Worm (Caenorhabditis elegans) whole organism, mixed stage, embryonic: ENCODE results near the gene C49C3.21.

Experiments
- M03D4.4 ChIP-seq: sonication (generic microtip); optimal IDR thresholded peaks from 2 replicates; lab custom pipeline; 2017; ENCODE audit warnings: mild to moderate bottlenecking, missing genetic modification characterization, missing compliant biosample characterization
- bed-3 ChIP-seq: fragments of 200-800 bp; sonication (Bioruptor generic); optimal IDR thresholded peaks from 3 replicates; lab custom pipeline; 2018; ENCODE audit warnings: mild to moderate bottlenecking, missing genetic modification characterization, moderate library complexity, missing compliant biosample characterization
- blmp-1 ChIP-seq: fragments of 150-350 bp; optimal IDR thresholded peaks from 2 replicates; lab custom pipeline; 2014; ENCODE audit warnings: missing biosample characterization, missing genetic modification characterization
- ceh-39 ChIP-seq: fragments of 150-350 bp; optimal IDR thresholded peaks from 2 replicates; lab custom pipeline; 2014; ENCODE audit warnings: missing biosample characterization, missing genetic modification characterization
- ceh-43 ChIP-seq: fragments of 200-800 bp; sonication (Bioruptor generic); optimal IDR thresholded peaks from 2 replicates; lab custom pipeline; 2018; ENCODE audit warnings: mild to moderate bottlenecking, missing genetic modification characterization, moderate library complexity, missing compliant biosample characterization
- ceh-83 ChIP-seq: fragments of 200-800 bp; sonication (Bioruptor generic); optimal IDR thresholded peaks from 2 replicates; lab custom pipeline; 2018; ENCODE audit warnings: mild to moderate bottlenecking, missing genetic modification characterization, missing compliant biosample characterization
- ces-1 ChIP-seq: fragments of 150-350 bp; optimal IDR thresholded peaks from 2 replicates; lab custom pipeline; 2014; ENCODE audit warnings: missing biosample characterization, missing genetic modification reagents, missing genetic modification characterization
- cnd-1 ChIP-seq: fragments of 200-800 bp; sonication (Bioruptor generic); optimal IDR thresholded peaks from 2 replicates; lab custom pipeline; 2018; ENCODE audit warnings: mild to moderate bottlenecking, missing genetic modification characterization, missing compliant biosample characterization
- drap-1 ChIP-seq: fragments of 200-800 bp; sonication (Bioruptor generic); optimal IDR thresholded peaks from 3 replicates; lab custom pipeline; 2018; ENCODE audit warnings: mild to moderate bottlenecking, missing genetic modification characterization, missing compliant biosample characterization
- elt-1 ChIP-seq: sonication (generic microtip); optimal IDR thresholded peaks from 2 replicates; lab custom pipeline; 2017; ENCODE audit warnings: missing genetic modification characterization, mild to moderate bottlenecking, missing compliant biosample characterization, antibody characterized with exemption, moderate library complexity, borderline replicate concordance; ENCODE audit not compliant: insufficient read depth
- elt-3 ChIP-seq: fragments of 150-350 bp; optimal IDR thresholded peaks from 2 replicates; lab custom pipeline; 2014; ENCODE audit warnings: missing biosample characterization, missing genetic modification characterization
- flh-1 ChIP-seq: fragments of 200-800 bp; sonication (Bioruptor generic); optimal IDR thresholded peaks from 2 replicates; lab custom pipeline; 2018; ENCODE audit warnings: mild to moderate bottlenecking, missing genetic modification characterization, moderate library complexity, missing compliant biosample characterization
- ham-2 ChIP-seq: fragments of 200-800 bp; sonication (Bioruptor generic); optimal IDR thresholded peaks from 2 replicates; lab custom pipeline; 2018; ENCODE audit warnings: mild to moderate bottlenecking, missing genetic modification characterization, missing compliant biosample characterization
- hlh-1 ChIP-seq: fragments of 150-350 bp; optimal IDR thresholded peaks from 2 replicates; lab custom pipeline; 2014; ENCODE audit warnings: missing biosample characterization, missing genetic modification reagents, missing genetic modification characterization
- lin-13 ChIP-seq: fragments of 150-350 bp; optimal IDR thresholded peaks from 2 replicates; lab custom pipeline; 2014; ENCODE audit warnings: missing biosample characterization, missing genetic modification characterization
- lin-32 ChIP-seq: fragments of 200-800 bp; sonication (Bioruptor generic); optimal IDR thresholded peaks from 2 replicates; lab custom pipeline; 2018; ENCODE audit warnings: mild to moderate bottlenecking, missing genetic modification characterization, missing compliant biosample characterization
- lsy-2 ChIP-seq: fragments of 150-350 bp; optimal IDR thresholded peaks from 2 replicates; lab custom pipeline; 2014; ENCODE audit warnings: missing biosample characterization, missing genetic modification characterization
- mab-5 ChIP-seq: fragments of 150-350 bp; optimal IDR thresholded peaks from 2 replicates; lab custom pipeline; 2014; ENCODE audit warnings: missing biosample characterization, missing genetic modification characterization
- mep-1 ChIP-seq: fragments of 150-350 bp; optimal IDR thresholded peaks from 2 replicates; lab custom pipeline; 2017; ENCODE audit warnings: missing biosample characterization, missing genetic modification reagents, missing genetic modification characterization, inconsistent platforms
- mls-2 ChIP-seq: sonication (generic microtip); optimal IDR thresholded peaks from 2 replicates; lab custom pipeline; 2016; ENCODE audit warnings: mild to moderate bottlenecking, missing genetic modification characterization, moderate library complexity, missing compliant biosample characterization
- nhr-12 ChIP-seq: fragments of 150-350 bp; optimal IDR thresholded peaks from 2 replicates; lab custom pipeline; 2014; ENCODE audit warnings: missing biosample characterization, missing genetic modification characterization
- nhr-2 ChIP-seq: fragments of 150-350 bp; optimal IDR thresholded peaks from 2 replicates; lab custom pipeline; 2014; ENCODE audit warnings: missing biosample characterization, missing genetic modification characterization
- nhr-237 ChIP-seq: fragments of 150-350 bp; optimal IDR thresholded peaks from 2 replicates; lab custom pipeline; 2014; ENCODE audit warnings: missing biosample characterization, missing genetic modification characterization
- nhr-28 ChIP-seq: fragments of 150-350 bp; optimal IDR thresholded peaks from 2 replicates; lab custom pipeline; 2014; ENCODE audit warnings: missing biosample characterization, missing genetic modification characterization
- nhr-76 ChIP-seq: sonication (generic microtip); optimal IDR thresholded peaks from 2 replicates; lab custom pipeline; 2017; ENCODE audit warnings: missing biosample characterization, missing genetic modification characterization
- pha-4 ChIP-seq: fragments of 150-350 bp; optimal IDR thresholded peaks from 2 replicates; lab custom pipeline; 2018; ENCODE audit warnings: missing biosample characterization, missing genetic modification reagents, missing genetic modification characterization
- sem-2 ChIP-seq: fragments of 200-800 bp; sonication (Bioruptor generic); optimal IDR thresholded peaks from 2 replicates; lab custom pipeline; 2018; ENCODE audit warnings: mild to moderate bottlenecking, missing genetic modification characterization, missing compliant biosample characterization
- snpc-4 ChIP-seq: fragments of 150-350 bp; optimal IDR thresholded peaks from 2 replicates; lab custom pipeline; 2014; ENCODE audit warnings: missing biosample characterization, missing genetic modification characterization
- sptf-1 ChIP-seq: sonication (generic microtip); optimal IDR thresholded peaks from 2 replicates; lab custom pipeline; 2017; ENCODE audit warnings: mild to moderate bottlenecking, missing genetic modification characterization, moderate library complexity, missing compliant biosample characterization
- tbx-8 ChIP-seq: fragments of 200-800 bp; sonication (Bioruptor generic); optimal IDR thresholded peaks from 2 replicates; lab custom pipeline; 2018; ENCODE audit warnings: mild to moderate bottlenecking, missing genetic modification characterization, moderate library complexity, missing compliant biosample characterization
- unc-120 ChIP-seq: sonication (generic microtip); optimal IDR thresholded peaks from 2 replicates; lab custom pipeline; 2017; ENCODE audit warnings: missing genetic modification characterization, missing compliant biosample characterization; ENCODE audit not compliant: poor library complexity, severe bottlenecking
- unc-39 ChIP-seq: fragments of 150-350 bp; optimal IDR thresholded peaks from 2 replicates; lab custom pipeline; 2014; ENCODE audit warnings: missing biosample characterization, missing genetic modification characterization
- unc-62 ChIP-seq: fragments of 150-350 bp; optimal IDR thresholded peaks from 2 replicates; lab custom pipeline; 2014; ENCODE audit warnings: missing biosample characterization, missing genetic modification reagents, missing genetic modification characterization
- zip-8 ChIP-seq: fragments of 150-350 bp; optimal IDR thresholded peaks from 2 replicates; lab custom pipeline; 2014; ENCODE audit warnings: missing biosample characterization, missing genetic modification characterization
- ztf-11 ChIP-seq: fragments of 150-350 bp; optimal IDR thresholded peaks from 2 replicates; lab custom pipeline; 2014; ENCODE audit warnings: missing biosample characterization, missing genetic modification characterization

Gene C49C3.21

DNA sequence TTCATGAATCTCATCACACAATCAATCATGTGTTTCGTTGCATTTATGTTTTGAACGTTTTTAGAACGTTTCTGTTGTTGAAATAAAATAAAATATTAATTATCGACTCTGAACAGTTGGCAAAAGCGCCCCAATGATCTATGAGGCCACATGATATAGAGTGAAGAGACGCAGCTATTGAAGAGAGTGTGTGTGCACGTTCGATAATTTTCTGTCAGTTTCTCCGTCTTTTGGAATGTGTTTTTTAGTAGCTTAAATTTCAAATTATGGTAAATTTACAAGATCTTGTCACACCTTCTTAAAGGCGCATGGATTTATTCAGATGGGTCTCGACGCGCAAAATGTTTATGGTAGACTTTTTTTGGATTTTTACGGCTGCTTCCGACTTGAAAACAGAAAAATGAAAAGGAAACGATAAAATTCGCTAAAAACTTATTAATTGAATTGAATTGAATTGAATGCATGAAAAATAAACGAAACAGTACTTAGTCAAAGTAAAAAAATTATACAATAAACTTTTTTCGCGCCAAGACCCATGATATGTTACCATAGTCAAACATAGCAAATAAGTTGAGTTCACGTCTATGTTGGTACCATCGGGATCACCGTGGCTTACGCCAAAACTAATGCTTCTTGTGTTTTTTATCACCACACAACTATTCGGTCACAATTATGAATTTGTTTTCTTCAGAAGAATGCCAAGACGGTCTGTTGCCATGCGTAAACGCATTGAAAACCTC lies 9.1 kb upstream of the C49C3.21 start, which contains the start of gene C49C3.15:
C49C3.15 (plus strand) TSS at position 690 of the 740 bp plus-strand sequence.
- TF ChIP-seq lin-13 (tag; lab: Kevin White, UChicago) (no peak), zip-8 (tag; lab: Kevin White, UChicago) (no peak), ztf-11 (tag; lab: Kevin White, UChicago) (no peak), nhr-237 (tag; lab: Kevin White, UChicago) (no peak), ces-1 (GFP tag; lab: Kevin White, UChicago) (peak; percentile 31), M03D4.4 (no peak), elt-1 (tag; lab: Kevin White, UChicago) (no peak), unc-62 (GFP tag; lab: Kevin White, UChicago) (peak; percentile 35), tbx-8 (GFP tag; lab: Kevin White, UChicago) (no peak), unc-39 (tag; lab: Kevin White, UChicago) (no peak), hlh-1 (tag; lab: Kevin White, UChicago) (peak; percentile 46), ham-2 (no peak), cnd-1 (no peak), lin-32 (no peak), nhr-76 (tag; lab: Kevin White, UChicago) (no peak), ceh-83 (GFP tag; lab: Kevin White, UChicago) (no peak), snpc-4 (tag; lab: Kevin White, UChicago) (no peak), unc-120 (no peak), ceh-43 (GFP tag; lab: Kevin White, UChicago) (peak; percentile 23), pha-4 (tag; lab: Kevin White, UChicago) (peak; percentile 18), sem-2 (GFP tag; lab: Kevin White, UChicago) (no peak), nhr-2 (tag; lab: Kevin White, UChicago) (no peak), mls-2 (tag; lab: Kevin White, UChicago) (no peak), sptf-1 (tag; lab: Kevin White, UChicago) (no peak), flh-1 (GFP tag; lab: Kevin White, UChicago) (no peak), lsy-2 (no peak), nhr-28 (tag; lab: Kevin White, UChicago) (no peak), bed-3 (GFP tag; lab: Kevin White, UChicago) (no peak), drap-1 (no peak), ceh-39 (tag; lab: Kevin White, UChicago) (peak; percentile 69), mab-5 (tag; lab: Kevin White, UChicago) (no peak), mep-1 (tag; lab: Kevin White, UChicago) (peak; percentile 40), nhr-12 (no peak), blmp-1 (tag; lab: Kevin White, UChicago) (no peak), elt-3 (tag; lab: Kevin White, UChicago) (no peak)

DNA sequence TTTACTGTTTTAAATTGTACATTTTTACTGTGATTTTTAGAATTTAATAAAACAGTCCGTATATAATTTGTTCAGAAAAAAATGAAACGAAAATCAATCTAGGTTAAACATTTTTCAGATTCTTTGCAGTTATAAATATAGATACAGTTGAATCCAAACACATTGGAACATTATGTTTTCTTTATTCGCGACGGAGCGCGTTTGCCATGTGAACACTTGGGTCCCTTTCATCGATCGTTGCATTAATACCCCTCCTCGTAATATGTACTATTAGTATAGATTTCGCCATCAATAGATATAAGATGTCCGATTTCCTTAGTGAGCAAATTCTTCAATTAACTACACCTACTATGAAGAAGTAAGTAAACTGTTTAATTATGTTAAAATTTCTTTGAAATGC lies 7.7 kb upstream of the C49C3.21 start, which contains the start of gene C49C3.8:
C49C3.8 (plus strand) TSS at position 173 of the 400 bp plus-strand sequence.
- peak; percentile 53 for TF ChIP-seq hlh-1 (tag; lab: Kevin White, UChicago)
- no peak for TF ChIP-seq drap-1
- no peak for TF ChIP-seq mls-2 (tag; lab: Kevin White, UChicago)
- peak; percentile 59 for TF ChIP-seq ceh-39 (tag; lab: Kevin White, UChicago)
- TF ChIP-seq cnd-1 = no peak
- TF ChIP-seq mep-1 (tag; lab: Kevin White, UChicago) = no peak
- TF ChIP-seq M03D4.4 = no peak
- TF ChIP-seq flh-1 (GFP tag; lab: Kevin White, UChicago) = no peak
- TF ChIP-seq nhr-2 (tag; lab: Kevin White, UChicago) = no peak
- no peak for TF ChIP-seq ham-2
- TF ChIP-seq tbx-8 (GFP tag; lab: Kevin White, UChicago) = no peak
- TF ChIP-seq blmp-1 (tag; lab: Kevin White, UChicago) = no peak
- TF ChIP-seq unc-39 (tag; lab: Kevin White, UChicago) = no peak
- no peak for TF ChIP-seq nhr-237 (tag; lab: Kevin White, UChicago)
- no peak for TF ChIP-seq ztf-11 (tag; lab: Kevin White, UChicago)
- TF ChIP-seq nhr-76 (tag; lab: Kevin White, UChicago) = no peak
- no peak for TF ChIP-seq ceh-43 (GFP tag; lab: Kevin White, UChicago)
- peak; percentile 43 for TF ChIP-seq ces-1 (GFP tag; lab: Kevin White, UChicago)
